Fruit fly (Drosophila melanogaster) whole organism, wandering third instar larva: ENCODE measurements around the gene CG16852.

Experiments used
- CrebA ChIP-seq: fragments of 200-800 bp; sonication (Bioruptor generic); optimal IDR thresholded peaks from 2 replicates; lab custom pipeline; 2016; ENCODE audit warnings: missing biosample characterization, mild to moderate bottlenecking, missing genetic modification characterization, borderline replicate concordance
- Dif ChIP-seq: fragments of 200-275, 200-300 bp; sonication (Bioruptor generic); optimal IDR thresholded peaks from 2 replicates; lab custom pipeline; 2018; ENCODE audit warnings: missing biosample characterization, missing genetic modification characterization; ENCODE audit not compliant: partially characterized antibody
- Hnf4 ChIP-seq: fragments of 200-800 bp; sonication (Bioruptor generic); optimal IDR thresholded peaks from 2 replicates; lab custom pipeline; 2016; ENCODE audit warnings: missing biosample characterization, mild to moderate bottlenecking, missing genetic modification characterization
- Hr78 ChIP-seq: fragments of >200 bp; optimal IDR thresholded peaks from 2 replicates; lab custom pipeline; 2017; ENCODE audit warnings: missing biosample characterization, missing genetic modification characterization
- Mio ChIP-seq: sonication (Bioruptor generic); optimal IDR thresholded peaks from 2 replicates; lab custom pipeline; 2016; ENCODE audit warnings: missing biosample characterization, missing genetic modification characterization
- OdsH ChIP-seq: fragments of 200-800 bp; sonication (Bioruptor generic); optimal IDR thresholded peaks from 2 replicates; lab custom pipeline; 2016; ENCODE audit warnings: missing biosample characterization, mild to moderate bottlenecking, missing genetic modification characterization
- brk ChIP-seq: fragments of 200-800 bp; sonication (Bioruptor generic); optimal IDR thresholded peaks from 2 replicates; lab custom pipeline; 2016; ENCODE audit warnings: missing biosample characterization, mild to moderate bottlenecking, missing genetic modification characterization
- dl ChIP-seq, 2 experiments: fragments of 175-275, 200-275 bp in 1 of 2; fragments of 200-275 bp in 1 of 2; sonication (Bioruptor generic); optimal IDR thresholded peaks; lab custom pipeline; 2018; ENCODE audit warnings: mild to moderate bottlenecking in 2 of 2, missing biosample characterization in 2 of 2, missing genetic modification characterization in 2 of 2, moderate library complexity in 2 of 2; ENCODE audit not compliant: partially characterized antibody in 2 of 2, insufficient read depth in 1 of 2
- dmrt93B ChIP-seq: fragments of 200-800 bp; sonication (Bioruptor generic); optimal IDR thresholded peaks from 2 replicates; lab custom pipeline; 2018; ENCODE audit warnings: missing biosample characterization, mild to moderate bottlenecking, missing genetic modification characterization
- fru ChIP-seq: fragments of 200-800 bp; sonication (Bioruptor generic); optimal IDR thresholded peaks from 3 replicates; lab custom pipeline; 2016; ENCODE audit warnings: missing biosample characterization, mild to moderate bottlenecking, missing genetic modification characterization
- h ChIP-seq: fragments of 200-800 bp; sonication (Bioruptor generic); optimal IDR thresholded peaks from 3 replicates; lab custom pipeline; 2016; ENCODE audit warnings: missing biosample characterization, mild to moderate bottlenecking, missing genetic modification characterization
- lola ChIP-seq: fragments of >200 bp; optimal IDR thresholded peaks from 2 replicates; lab custom pipeline; 2017; ENCODE audit warnings: missing biosample characterization, missing genetic modification characterization
- psq ChIP-seq: fragments of 200-800 bp; sonication (Bioruptor generic); optimal IDR thresholded peaks from 3 replicates; lab custom pipeline; 2017; ENCODE audit warnings: missing biosample characterization, mild to moderate bottlenecking, missing genetic modification characterization, moderate library complexity
- usp ChIP-seq: fragments of >200 bp; optimal IDR thresholded peaks from 2 replicates; lab custom pipeline; 2017; ENCODE audit warnings: missing biosample characterization, missing genetic modification characterization

dm6 chr2L:13550488-13551033 lies 10.0 kb downstream of the CG16852 start:
- no peak for TF ChIP-seq dmrt93B (GFP tag; lab: Kevin White, UChicago)
- no peak for TF ChIP-seq usp
- no peak for TF ChIP-seq CrebA
- no peak for TF ChIP-seq brk (GFP tag; lab: Kevin White, UChicago)
- peak; percentile 87 for TF ChIP-seq Dif (GFP tag; lab: Kevin White, UChicago)
- TF ChIP-seq psq (GFP tag; lab: Kevin White, UChicago): peak; percentile 69
- no peak for TF ChIP-seq h (GFP tag; lab: Kevin White, UChicago)
- TF ChIP-seq OdsH (GFP tag; lab: Kevin White, UChicago): no peak
- no peak for TF ChIP-seq lola (GFP tag; lab: Kevin White, UChicago)
- TF ChIP-seq Hnf4: peak; percentile 39
- no peak for TF ChIP-seq Mio (GFP tag; lab: Kevin White, UChicago)
- TF ChIP-seq fru (GFP tag; lab: Kevin White, UChicago): no peak
- peak; percentile 39 to 78 for TF ChIP-seq dl (GFP tag; optimal IDR thresholded peaks at IDR 0.05; lab: Kevin White, UChicago; ENCODE audit: insufficient read depth in 1 of 2, partially characterized antibody in 2 of 2)
- TF ChIP-seq Hr78 (GFP tag; lab: Kevin White, UChicago): no peak
